Fruit fly (Drosophila melanogaster) Kc167 (cell line): Measurements from ENCODE around the gene CG42659.

Experiments
- Myc ChIP-seq: fragments of >200 bp; optimal IDR thresholded peaks from 2 replicates; lab custom pipeline; 2017; ENCODE audit warnings: missing external identifiers
- ttk ChIP-seq: sonication (Bioruptor generic); optimal IDR thresholded peaks from 2 replicates; lab custom pipeline; 2017; ENCODE audit warnings: missing external identifiers

- TF ChIP-seq ttk (lab: Kevin White, UChicago) (no peak), Myc (no peak)
Observed at dm6 chr2L:18011375-18011774, 4.2 kb downstream of the CG42659 start, which contains the start of gene elfless.
